Fruit fly (Drosophila melanogaster): ENCODE results near the gene Octbeta1R.

DNA sequence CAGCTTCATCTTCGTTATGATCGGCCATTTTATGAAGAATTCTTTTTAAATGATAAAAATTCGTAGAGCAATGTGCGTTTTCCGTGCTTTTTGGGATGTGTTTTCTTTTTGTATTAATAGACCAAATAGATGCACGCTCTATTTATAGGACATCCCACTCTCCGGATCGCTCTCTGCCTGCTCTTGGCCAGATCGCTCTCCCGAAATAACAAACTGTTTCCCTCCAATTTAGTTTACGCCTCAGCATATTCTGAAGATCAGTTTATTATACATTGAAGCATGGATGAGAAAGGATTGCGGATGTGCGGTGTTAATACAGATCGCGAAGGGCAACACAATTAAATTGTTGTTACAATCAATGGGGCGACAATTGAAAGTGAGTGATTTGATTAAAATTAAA is 8.2 kb upstream of the Octbeta1R start, which contains the start of gene CG5376:
- no peak for TF ChIP-seq CG8478 (optimal IDR thresholded peaks at IDR 0.05)
- no peak for TF ChIP-seq psq (optimal IDR thresholded peaks at IDR 0.05)
- TF ChIP-seq usp (GFP tag; optimal IDR thresholded peaks at IDR 0.05) = no peak
- TF ChIP-seq Dll (optimal IDR thresholded peaks at IDR 0.05) = no peak
- no peak for TF ChIP-seq EcR (GFP tag; optimal IDR thresholded peaks at IDR 0.05)
